Fruit fly (Drosophila melanogaster): ENCODE data around the gene bcn92.

Gene bcn92

dm6 chrX:2141159-2141853 is 8.1 kb downstream of the bcn92 start, which contains the start of gene D2hgdh:
Gene D2hgdh, plus strand, starts transcription at chrX:2141489.
- TF ChIP-seq Hnf4 (GFP tag; optimal IDR thresholded peaks at IDR 0.05) (peak; percentile 41), foxo (GFP tag; optimal IDR thresholded peaks at IDR 0.05) (peak in 1 of 2 experiments; percentile 47), Vsx2 (GFP tag; optimal IDR thresholded peaks at IDR 0.05; ENCODE audit: partially characterized antibody) (no peak), h (GFP tag; optimal IDR thresholded peaks at IDR 0.05) (peak; percentile 23), HLH106 (tag; optimal IDR thresholded peaks at IDR 0.05) (peak; percentile 50), ey (GFP tag; optimal IDR thresholded peaks at IDR 0.05) (peak; percentile 25), GATAd (GFP tag; optimal IDR thresholded peaks at IDR 0.05) (no peak), brk (GFP tag; optimal IDR thresholded peaks at IDR 0.05) (peak; percentile 23), Myc (optimal IDR thresholded peaks at IDR 0.05) (no peak), OdsH (GFP tag; optimal IDR thresholded peaks at IDR 0.05) (peak; percentile 46), fru (GFP tag; optimal IDR thresholded peaks at IDR 0.05) (no peak), Rel (GFP tag; optimal IDR thresholded peaks at IDR 0.05) (no peak), Rel (tag; optimal IDR thresholded peaks at IDR 0.05) (peak; percentile 35), Abd-B (GFP tag; optimal IDR thresholded peaks at IDR 0.05) (no peak), dmrt93B (GFP tag; optimal IDR thresholded peaks at IDR 0.05) (no peak), Sp1 (GFP tag; optimal IDR thresholded peaks at IDR 0.05) (no peak), rgr (GFP tag; optimal IDR thresholded peaks at IDR 0.05) (peak; percentile 56), Dif (GFP tag; optimal IDR thresholded peaks at IDR 0.05; ENCODE audit: partially characterized antibody) (peak; percentile 44)

- TF ChIP-seq brk (GFP tag; optimal IDR thresholded peaks at IDR 0.05) (no peak), CG9705 (GFP tag; optimal IDR thresholded peaks at IDR 0.05) (peak; percentile 28), Hr83 (GFP tag; optimal IDR thresholded peaks at IDR 0.05; ENCODE audit: poor library complexity, severe bottlenecking) (peak; percentile 44), Sp1 (GFP tag; optimal IDR thresholded peaks at IDR 0.05) (peak; percentile 25), Hr78 (GFP tag; optimal IDR thresholded peaks at IDR 0.05) (no peak), br (GFP tag; optimal IDR thresholded peaks at IDR 0.05) (peak; percentile 2), rgr (GFP tag; optimal IDR thresholded peaks at IDR 0.05) (peak; percentile 12), tai (GFP tag; optimal IDR thresholded peaks at IDR 0.05) (no peak)
Measured at dm6 chrX:2140487-2140886, 9.0 kb downstream of the bcn92 start.

- TF ChIP-seq Dfd (GFP tag; optimal IDR thresholded peaks at IDR 0.05): no peak
- TF ChIP-seq Hr78 (GFP tag; optimal IDR thresholded peaks at IDR 0.05): no peak
- TF ChIP-seq dmrt93B (GFP tag; optimal IDR thresholded peaks at IDR 0.05): no peak
- no peak for TF ChIP-seq usp (GFP tag; optimal IDR thresholded peaks at IDR 0.05)
- TF ChIP-seq HLH106 (tag; optimal IDR thresholded peaks at IDR 0.05): no peak
- no peak for TF ChIP-seq Jra (GFP tag; optimal IDR thresholded peaks at IDR 0.05)
- no peak for TF ChIP-seq fru (GFP tag; optimal IDR thresholded peaks at IDR 0.05)
- TF ChIP-seq Abd-B (GFP tag; optimal IDR thresholded peaks at IDR 0.05): no peak
- no peak for TF ChIP-seq br (GFP tag; optimal IDR thresholded peaks at IDR 0.05)
- TF ChIP-seq tai (GFP tag; optimal IDR thresholded peaks at IDR 0.05): no peak
- TF ChIP-seq Rel (GFP tag; optimal IDR thresholded peaks at IDR 0.05): no peak
- no peak for TF ChIP-seq Rel (tag; optimal IDR thresholded peaks at IDR 0.05)
- TF ChIP-seq sv (GFP tag; optimal IDR thresholded peaks at IDR 0.05): no peak
- no peak for TF ChIP-seq rgr (GFP tag; optimal IDR thresholded peaks at IDR 0.05)
Measured at dm6 chrX:2139610-2140009, 9.8 kb downstream of the bcn92 start.

dm6 chrX:2138417-2138816 is 11.0 kb downstream of the bcn92 start:
- TF ChIP-seq CG32264 (GFP tag; optimal IDR thresholded peaks at IDR 0.05) (no peak), jim (GFP tag; optimal IDR thresholded peaks at IDR 0.05) (no peak), Dif (GFP tag; optimal IDR thresholded peaks at IDR 0.05; ENCODE audit: partially characterized antibody) (no peak), usp (GFP tag; optimal IDR thresholded peaks at IDR 0.05) (no peak), Mio (GFP tag; optimal IDR thresholded peaks at IDR 0.05) (no peak), Abd-B (GFP tag; optimal IDR thresholded peaks at IDR 0.05) (no peak), psq (GFP tag; optimal IDR thresholded peaks at IDR 0.05) (no peak), rgr (GFP tag; optimal IDR thresholded peaks at IDR 0.05) (no peak)

dm6 chrX:2138342-2138416 is 11.3 kb downstream of the bcn92 start, which contains the start of gene ph-p:
Gene ph-p, minus strand, starts transcription at chrX:2138371.
- TF ChIP-seq Hr78 (GFP tag; optimal IDR thresholded peaks at IDR 0.05): no peak
- no peak for TF ChIP-seq foxo (GFP tag; optimal IDR thresholded peaks at IDR 0.05)
- TF ChIP-seq dl (GFP tag; optimal IDR thresholded peaks at IDR 0.05; ENCODE audit: insufficient read depth in 1 of 2, partially characterized antibody in 2 of 2): no peak
- no peak for TF ChIP-seq Rel (GFP tag; optimal IDR thresholded peaks at IDR 0.05)
- TF ChIP-seq Rel (tag; optimal IDR thresholded peaks at IDR 0.05): no peak
- no peak for TF ChIP-seq psq (GFP tag; optimal IDR thresholded peaks at IDR 0.05)
- TF ChIP-seq lola (GFP tag; optimal IDR thresholded peaks at IDR 0.05): no peak
- no peak for TF ChIP-seq h (GFP tag; optimal IDR thresholded peaks at IDR 0.05)
- no peak for TF ChIP-seq Abd-B (GFP tag; optimal IDR thresholded peaks at IDR 0.05)
- TF ChIP-seq CG9705 (GFP tag; optimal IDR thresholded peaks at IDR 0.05): no peak
- no peak for TF ChIP-seq CrebA (GFP tag; optimal IDR thresholded peaks at IDR 0.05; ENCODE audit: borderline replicate concordance)

Data from whole organism, wandering third instar larva.